Worm (Caenorhabditis elegans) whole organism, midembryonic: ENCODE results near the gene F10C1.3.

Experiments used
- T22C8.4 ChIP-seq: fragments of 200-800 bp; sonication (Bioruptor generic); IDR thresholded peaks from 2 replicates; pipeline ENCODE4 v1.3.6; 2022; ENCODE audit warnings: missing genetic modification characterization, missing compliant biosample characterization
- cog-1 ChIP-seq: sonication (generic microtip); optimal IDR thresholded peaks from 2 replicates; lab custom pipeline; 2016; ENCODE audit warnings: missing genetic modification characterization, missing compliant biosample characterization
- flt-1 ChIP-seq: fragments of 200-800 bp; sonication (Bioruptor generic); IDR thresholded peaks from 2 replicates; pipeline ENCODE4 v1.3.6; 2022; ENCODE audit warnings: missing genetic modification characterization, missing compliant biosample characterization
- klf-2 ChIP-seq: fragments of 200-800 bp; sonication (Bioruptor generic); conservative IDR thresholded peaks from 2 replicates; pipeline ENCODE4 v1.3.6; 2022; ENCODE audit warnings: missing genetic modification reagents, missing genetic modification characterization, missing compliant biosample characterization
- med-1 ChIP-seq: sonication (generic microtip); optimal IDR thresholded peaks from 2 replicates; lab custom pipeline; 2017; ENCODE audit warnings: missing genetic modification characterization, mild to moderate bottlenecking, missing compliant biosample characterization, antibody characterized with exemption, missing genetic modification reagents; ENCODE audit not compliant: insufficient read depth
- ref-1 ChIP-seq: fragments of 200-800 bp; sonication (Bioruptor generic); conservative IDR thresholded peaks from 2 replicates; pipeline ENCODE4 v1.3.6; 2022; ENCODE audit warnings: missing genetic modification reagents, missing genetic modification characterization, missing compliant biosample characterization
- tab-1 ChIP-seq: fragments of 200-800 bp; sonication (Bioruptor generic); IDR thresholded peaks from 2 replicates; pipeline ENCODE4 v1.3.6; 2022; ENCODE audit warnings: missing genetic modification characterization, missing compliant biosample characterization
- ztf-23 ChIP-seq: fragments of 200-800 bp; sonication (Bioruptor generic); IDR thresholded peaks from 2 replicates; pipeline ENCODE4 v1.3.6; 2022; ENCODE audit warnings: missing genetic modification reagents, missing genetic modification characterization, missing compliant biosample characterization
- ztf-29 ChIP-seq: fragments of 200-800 bp; sonication (Bioruptor generic); IDR thresholded peaks from 2 replicates; pipeline ENCODE4 v1.3.6; 2022; ENCODE audit warnings: missing genetic modification reagents, missing genetic modification characterization, missing compliant biosample characterization

Gene F10C1.3

ce11 chrII:5768274-5768820 is 10.8 kb upstream of the F10C1.3 start:
- TF ChIP-seq klf-2 (GFP tag; lab: Robert Waterston, UW): no peak
- TF ChIP-seq cog-1: no peak
- no peak for TF ChIP-seq ztf-29
- no peak for TF ChIP-seq ref-1 (GFP tag; lab: Robert Waterston, UW)
- no peak for TF ChIP-seq tab-1 (GFP tag; lab: Robert Waterston, UW)
- TF ChIP-seq flt-1 (GFP tag; lab: Robert Waterston, UW): no peak
- no peak for TF ChIP-seq ztf-23 (GFP tag; lab: Robert Waterston, UW)
- no peak for TF ChIP-seq T22C8.4 (GFP tag; lab: Robert Waterston, UW)
- TF ChIP-seq med-1: no peak

ce11 chrII:5765318-5765717 is 7.8 kb upstream of the F10C1.3 start, which contains the start of gene ifb-1:
Gene ifb-1 (plus strand): TSS chrII:5765618.
- TF ChIP-seq klf-2 (GFP tag; lab: Robert Waterston, UW): no peak

- TF ChIP-seq klf-2 (GFP tag; lab: Robert Waterston, UW) (no peak), cog-1 (no peak), ref-1 (GFP tag; lab: Robert Waterston, UW) (no peak), flt-1 (GFP tag; lab: Robert Waterston, UW) (no peak), med-1 (no peak), T22C8.4 (GFP tag; lab: Robert Waterston, UW) (no peak), ztf-23 (GFP tag; lab: Robert Waterston, UW) (no peak), tab-1 (GFP tag; lab: Robert Waterston, UW) (no peak), ztf-29 (no peak)
Measured at ce11 chrII:5754168-5754567, 3.4 kb downstream of the F10C1.3 start, which contains the start of gene F10C1.8. Gene F10C1.8 (plus strand): TSS chrII:5754468.

DNA sequence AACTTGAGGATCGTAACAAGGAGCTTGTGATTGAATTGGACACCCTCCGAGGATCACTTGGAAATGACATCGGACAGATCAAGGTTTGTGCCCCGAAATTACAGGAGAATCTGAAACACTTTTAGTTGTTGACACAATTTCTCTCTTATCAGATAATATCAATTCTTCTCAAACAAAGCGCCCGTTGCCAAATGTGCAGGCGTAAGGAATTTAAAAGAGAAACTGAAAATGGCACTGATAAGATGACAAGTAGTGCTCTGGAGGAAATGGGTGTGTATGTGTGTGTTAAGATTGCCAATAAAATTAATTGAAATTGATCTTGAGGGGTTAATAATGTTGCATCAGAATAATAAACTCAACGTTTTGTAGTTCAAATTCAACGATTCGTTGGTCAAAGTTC is 6.2 kb downstream of the F10C1.3 start:
- TF ChIP-seq ztf-23 (GFP tag; lab: Robert Waterston, UW): no peak
- no peak for TF ChIP-seq med-1
- no peak for TF ChIP-seq flt-1 (GFP tag; lab: Robert Waterston, UW)

DNA sequence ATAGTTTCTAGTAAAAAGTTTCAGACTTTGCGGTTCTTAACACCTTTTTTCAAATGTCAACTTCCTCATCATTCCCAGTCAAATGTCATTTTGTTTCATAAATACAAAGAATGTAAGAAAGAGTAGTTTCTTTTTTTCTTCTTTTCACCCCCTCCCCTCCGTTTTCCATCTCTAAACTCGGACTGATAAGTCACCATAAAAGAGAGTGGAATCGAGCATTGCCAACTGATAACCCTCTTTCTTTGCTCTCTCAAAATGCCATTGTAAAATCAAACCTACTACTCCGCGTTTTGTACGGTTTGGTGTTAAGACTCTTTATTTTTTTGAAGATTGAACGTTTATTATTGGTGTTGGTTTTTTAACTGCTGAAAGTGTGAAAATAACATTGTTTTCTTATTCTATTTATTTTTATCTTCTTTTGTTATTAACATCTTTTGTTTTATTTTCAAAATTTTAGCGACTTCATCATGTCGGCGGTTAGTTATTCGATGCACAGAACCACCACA is 7.8 kb downstream of the F10C1.3 start, which contains the start of gene ifb-2:
TSS of gene ifb-2 (plus strand) at position 456 of the 506 bp plus-strand sequence.
- no peak for TF ChIP-seq med-1
- TF ChIP-seq klf-2 (GFP tag; lab: Robert Waterston, UW): no peak
- TF ChIP-seq ztf-23 (GFP tag; lab: Robert Waterston, UW): no peak
- no peak for TF ChIP-seq ref-1 (GFP tag; lab: Robert Waterston, UW)
- TF ChIP-seq ztf-29: no peak
- no peak for TF ChIP-seq T22C8.4 (GFP tag; lab: Robert Waterston, UW)
- TF ChIP-seq cog-1: no peak
- no peak for TF ChIP-seq flt-1 (GFP tag; lab: Robert Waterston, UW)
- no peak for TF ChIP-seq tab-1 (GFP tag; lab: Robert Waterston, UW)

DNA sequence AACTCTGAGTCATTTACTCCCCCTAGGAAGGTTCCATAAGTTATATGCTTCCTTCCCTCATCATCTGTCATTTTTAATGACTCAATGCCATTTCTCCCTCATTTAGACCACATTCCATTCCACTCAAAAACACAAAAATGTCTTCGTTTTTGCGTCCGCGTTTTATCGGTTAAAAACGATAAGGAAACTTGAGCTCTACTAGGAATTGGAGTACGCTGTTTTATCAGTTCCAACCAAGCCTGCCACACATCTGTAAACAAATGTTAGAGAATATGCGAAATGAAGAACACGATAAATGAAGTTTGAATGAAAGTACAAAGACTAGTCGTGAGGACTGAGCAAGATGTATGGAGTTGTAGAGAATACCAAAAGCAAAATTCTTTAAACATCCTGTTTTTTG is 9.2 kb downstream of the F10C1.3 start:
- TF ChIP-seq ztf-29 (no peak), tab-1 (GFP tag; lab: Robert Waterston, UW) (no peak), cog-1 (no peak), ztf-23 (GFP tag; lab: Robert Waterston, UW) (no peak), ref-1 (GFP tag; lab: Robert Waterston, UW) (no peak), med-1 (no peak), klf-2 (GFP tag; lab: Robert Waterston, UW) (no peak)

- no peak for TF ChIP-seq klf-2 (GFP tag; lab: Robert Waterston, UW)
- TF ChIP-seq ztf-29: no peak
- TF ChIP-seq ref-1 (GFP tag; lab: Robert Waterston, UW): no peak
- TF ChIP-seq tab-1 (GFP tag; lab: Robert Waterston, UW): no peak
- TF ChIP-seq cog-1: no peak
- no peak for TF ChIP-seq ztf-23 (GFP tag; lab: Robert Waterston, UW)
- TF ChIP-seq med-1: no peak
- no peak for TF ChIP-seq T22C8.4 (GFP tag; lab: Robert Waterston, UW)
- no peak for TF ChIP-seq flt-1 (GFP tag; lab: Robert Waterston, UW)
Measured at ce11 chrII:5747312-5747711, 10.2 kb downstream of the F10C1.3 start.

DNA sequence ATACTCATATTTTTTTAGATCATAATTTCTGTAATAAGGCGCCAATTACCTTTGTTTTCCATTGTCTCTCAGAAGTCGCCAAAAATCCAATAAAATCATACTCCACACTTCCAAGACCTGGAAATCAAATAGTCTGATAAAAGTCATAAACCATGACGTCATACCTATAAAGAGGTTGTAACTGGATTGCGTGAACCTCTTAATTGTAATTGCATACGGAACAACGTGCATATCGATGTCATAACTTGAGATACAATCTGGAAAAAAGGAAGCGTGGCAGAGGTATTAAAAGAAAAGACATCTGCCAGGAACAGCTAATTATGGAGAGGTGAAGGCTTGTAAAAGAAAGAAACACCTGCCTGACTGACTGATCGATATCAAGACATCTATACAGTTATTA is 12.5 kb downstream of the F10C1.3 start, which contains the start of gene F10C1.9:
TSS of gene F10C1.9 (minus strand) at position 197 of the 400 bp plus-strand sequence.
- TF ChIP-seq ztf-23 (GFP tag; lab: Robert Waterston, UW) (no peak), med-1 (no peak), ztf-29 (no peak), klf-2 (GFP tag; lab: Robert Waterston, UW) (no peak), flt-1 (GFP tag; lab: Robert Waterston, UW) (no peak), tab-1 (GFP tag; lab: Robert Waterston, UW) (no peak), T22C8.4 (GFP tag; lab: Robert Waterston, UW) (no peak), cog-1 (no peak), ref-1 (GFP tag; lab: Robert Waterston, UW) (no peak)

DNA sequence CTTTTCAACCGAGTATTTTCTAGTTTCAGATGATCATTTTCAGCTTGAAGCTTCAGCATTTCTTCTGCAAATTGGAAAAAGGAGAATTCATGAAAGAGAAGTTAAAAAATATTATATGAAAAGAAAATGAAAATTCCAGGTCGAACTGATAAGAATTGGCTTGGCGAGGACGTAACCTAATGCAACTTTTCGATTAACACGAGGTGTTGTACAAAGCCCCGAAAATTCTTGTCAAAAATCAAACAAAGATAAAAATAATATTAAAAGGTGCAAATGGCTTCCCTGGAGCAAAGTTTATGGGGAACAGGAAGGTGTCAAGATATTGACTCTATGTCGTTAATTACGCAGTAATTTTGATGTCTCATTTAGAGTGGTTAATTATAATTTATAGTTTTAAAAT is 13.2 kb downstream of the F10C1.3 start:
- no peak for TF ChIP-seq flt-1 (GFP tag; lab: Robert Waterston, UW)
- no peak for TF ChIP-seq cog-1
- no peak for TF ChIP-seq med-1
- no peak for TF ChIP-seq ztf-29
- no peak for TF ChIP-seq T22C8.4 (GFP tag; lab: Robert Waterston, UW)
- TF ChIP-seq ref-1 (GFP tag; lab: Robert Waterston, UW): no peak

DNA sequence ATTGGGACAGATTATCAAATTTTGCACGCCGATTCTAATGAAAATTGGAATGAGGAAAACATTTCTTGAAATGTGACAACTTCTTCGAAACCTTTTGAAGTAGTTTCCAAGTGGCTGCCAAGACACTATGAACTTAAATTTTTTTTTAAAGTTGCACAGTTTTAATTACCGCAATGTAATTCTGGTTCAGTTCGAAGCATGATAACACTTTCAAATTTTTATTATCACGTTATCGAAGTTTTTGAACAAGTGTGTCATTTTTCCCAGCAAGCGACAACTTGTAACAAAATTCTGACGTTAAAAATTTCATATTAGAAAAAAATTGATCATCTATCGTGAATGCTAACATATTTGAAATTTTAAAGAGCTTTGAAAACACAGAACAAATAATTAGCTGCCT is 14.8 kb downstream of the F10C1.3 start:
- no peak for TF ChIP-seq klf-2 (GFP tag; lab: Robert Waterston, UW)
- TF ChIP-seq ref-1 (GFP tag; lab: Robert Waterston, UW): no peak
- TF ChIP-seq flt-1 (GFP tag; lab: Robert Waterston, UW): no peak
- no peak for TF ChIP-seq cog-1
- TF ChIP-seq med-1: no peak
- TF ChIP-seq T22C8.4 (GFP tag; lab: Robert Waterston, UW): no peak
- no peak for TF ChIP-seq ztf-29
- no peak for TF ChIP-seq tab-1 (GFP tag; lab: Robert Waterston, UW)
- TF ChIP-seq ztf-23 (GFP tag; lab: Robert Waterston, UW): no peak
